Worm (Caenorhabditis elegans) whole organism, L4/young adult: ENCODE measurements around the gene lgc-12.

ENCODE experiments used
- dao-5 ChIP-seq: sonication (generic microtip); optimal IDR thresholded peaks from 2 replicates; lab custom pipeline; 2016; ENCODE audit warnings: missing genotype, missing genetic modification characterization, moderate library complexity, missing compliant biosample characterization
- him-1 ChIP-seq: sonication (generic microtip); optimal IDR thresholded peaks from 2 replicates; lab custom pipeline; 2016; ENCODE audit warnings: missing genotype, missing genetic modification reagents, missing genetic modification characterization, missing compliant biosample characterization

DNA sequence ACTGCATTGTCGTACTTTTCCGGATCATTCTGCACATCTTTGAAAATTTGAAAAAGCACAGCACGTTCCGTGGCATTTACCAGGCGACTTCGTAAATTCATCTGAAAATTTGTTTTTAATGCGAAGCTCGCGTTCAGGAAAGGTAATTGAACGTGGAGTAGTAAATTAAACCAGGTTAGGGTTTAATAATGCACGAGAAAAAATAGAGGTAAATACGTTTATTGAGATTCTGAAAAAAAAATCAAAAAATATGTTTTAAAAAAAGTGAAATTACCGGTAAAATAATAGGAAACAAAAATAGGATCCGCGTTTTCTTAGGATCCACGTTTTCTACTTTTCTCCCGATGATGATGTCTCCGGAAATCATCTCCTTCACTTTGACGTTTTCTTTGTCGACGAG, 43.5 kb upstream of the lgc-12 start, which contains the start of gene clk-2:
- TF ChIP-seq dao-5 (tag; lab: Kevin White, UChicago) (no peak), him-1 (tag; lab: Kevin White, UChicago) (no peak)
